Worm (Caenorhabditis elegans) whole organism, midembryonic: ENCODE results near the gene F49H6.12.

Experiments
- T22C8.4 ChIP-seq: fragments of 200-800 bp; sonication (Bioruptor generic); IDR thresholded peaks from 2 replicates; pipeline ENCODE4 v1.3.6; 2022; ENCODE audit warnings: missing genetic modification characterization, missing compliant biosample characterization
- cog-1 ChIP-seq: sonication (generic microtip); optimal IDR thresholded peaks from 2 replicates; lab custom pipeline; 2016; ENCODE audit warnings: missing genetic modification characterization, missing compliant biosample characterization
- flt-1 ChIP-seq: fragments of 200-800 bp; sonication (Bioruptor generic); IDR thresholded peaks from 2 replicates; pipeline ENCODE4 v1.3.6; 2022; ENCODE audit warnings: missing genetic modification characterization, missing compliant biosample characterization
- klf-2 ChIP-seq: fragments of 200-800 bp; sonication (Bioruptor generic); conservative IDR thresholded peaks from 2 replicates; pipeline ENCODE4 v1.3.6; 2022; ENCODE audit warnings: missing genetic modification reagents, missing genetic modification characterization, missing compliant biosample characterization
- med-1 ChIP-seq: sonication (generic microtip); optimal IDR thresholded peaks from 2 replicates; lab custom pipeline; 2017; ENCODE audit warnings: missing genetic modification characterization, mild to moderate bottlenecking, missing compliant biosample characterization, antibody characterized with exemption, missing genetic modification reagents; ENCODE audit not compliant: insufficient read depth
- ref-1 ChIP-seq: fragments of 200-800 bp; sonication (Bioruptor generic); conservative IDR thresholded peaks from 2 replicates; pipeline ENCODE4 v1.3.6; 2022; ENCODE audit warnings: missing genetic modification reagents, missing genetic modification characterization, missing compliant biosample characterization
- tab-1 ChIP-seq: fragments of 200-800 bp; sonication (Bioruptor generic); IDR thresholded peaks from 2 replicates; pipeline ENCODE4 v1.3.6; 2022; ENCODE audit warnings: missing genetic modification characterization, missing compliant biosample characterization
- ztf-23 ChIP-seq: fragments of 200-800 bp; sonication (Bioruptor generic); IDR thresholded peaks from 2 replicates; pipeline ENCODE4 v1.3.6; 2022; ENCODE audit warnings: missing genetic modification reagents, missing genetic modification characterization, missing compliant biosample characterization
- ztf-29 ChIP-seq: fragments of 200-800 bp; sonication (Bioruptor generic); IDR thresholded peaks from 2 replicates; pipeline ENCODE4 v1.3.6; 2022; ENCODE audit warnings: missing genetic modification reagents, missing genetic modification characterization, missing compliant biosample characterization

- TF ChIP-seq ztf-29 (GFP tag; lab: Robert Waterston, UW) = no peak
- TF ChIP-seq tab-1 (GFP tag; lab: Robert Waterston, UW) = no peak
- no peak for TF ChIP-seq klf-2
- no peak for TF ChIP-seq ztf-23 (GFP tag; lab: Robert Waterston, UW)
- no peak for TF ChIP-seq cog-1 (tag; lab: Kevin White, UChicago)
- no peak for TF ChIP-seq med-1 (GFP tag; lab: Kevin White, UChicago)
- TF ChIP-seq flt-1 (GFP tag; lab: Robert Waterston, UW) = no peak
- TF ChIP-seq ref-1 = no peak
- TF ChIP-seq T22C8.4 = no peak
Observed at ce11 chrV:17064676-17065075, 43.4 kb upstream of the F49H6.12 start, which contains the start of gene srh-255.
